Fruit fly (Drosophila melanogaster) whole organism, embryonic: ENCODE measurements around the gene Glut3.

Source experiments
- CG31441 ChIP-seq: fragments of 200-800 bp; sonication (Bioruptor generic); IDR thresholded peaks from 2 replicates; pipeline ENCODE4 v1.3.6; 2022; ENCODE audit warnings: missing biosample characterization, missing genetic modification characterization
- D ChIP-seq, 2 experiments: fragments of 200-800 bp in 1 of 2; fragments of >200 bp in 1 of 2; sonication (Bioruptor generic) in 1 of 2; optimal IDR thresholded peaks; 2 replicates in 1 of 2; 3 replicates in 1 of 2; lab custom pipeline; 2017; ENCODE audit warnings: mild to moderate bottlenecking in 1 of 2, missing biosample characterization in 1 of 2, missing genetic modification characterization in 1 of 2, missing genetic modification reagents in 1 of 2
- Opbp ChIP-seq: fragments of 200-800 bp; sonication (Bioruptor generic); IDR thresholded peaks from 3 replicates; pipeline ENCODE4 v1.3.6; 2022; ENCODE audit warnings: missing biosample characterization, missing genetic modification characterization; ENCODE audit not compliant: partially characterized antibody
- Usf ChIP-seq: fragments of 200-800 bp; sonication (Bioruptor generic); optimal IDR thresholded peaks from 2 replicates; lab custom pipeline; 2017; ENCODE audit warnings: missing genotype, missing biosample characterization, missing genetic modification characterization
- pita ChIP-seq: fragments of 200-800 bp; sonication (Bioruptor generic); optimal IDR thresholded peaks from 2 replicates; lab custom pipeline; 2017; ENCODE audit warnings: missing biosample characterization, mild to moderate bottlenecking, missing genetic modification characterization

dm6 chr3R:16785056-16785455 lies 3.1 kb upstream of the Glut3 start:
- TF ChIP-seq D (optimal IDR thresholded peaks at IDR 0.05; lab: Kevin White, UChicago): no peak
- no peak for TF ChIP-seq D (GFP tag; optimal IDR thresholded peaks at IDR 0.05; lab: Kevin White, UChicago)
- TF ChIP-seq Opbp (GFP tag; lab: Robert Waterston, UW): no peak
- no peak for TF ChIP-seq Usf
- no peak for TF ChIP-seq CG31441
- TF ChIP-seq pita (GFP tag; lab: Kevin White, UChicago): no peak
